Worm (Caenorhabditis elegans) whole organism, L1 larva: ENCODE data around the gene T26E4.7.
A peak's percentile ranks its signal among the peaks of the same experiment; 100 is the strongest.

Experiments used
- C16A3.4 ChIP-seq: fragments of 150-350 bp; optimal IDR thresholded peaks from 2 replicates; lab custom pipeline; 2014; ENCODE audit warnings: missing biosample characterization, missing genetic modification characterization
- Y116A8C.19 ChIP-seq: sonication (generic microtip); optimal IDR thresholded peaks from 2 replicates; lab custom pipeline; 2016; ENCODE audit warnings: missing compliant biosample characterization, missing genetic modification characterization, borderline replicate concordance
- aha-1 ChIP-seq: fragments of 150-350 bp; optimal IDR thresholded peaks from 2 replicates; lab custom pipeline; 2014; ENCODE audit warnings: missing biosample characterization, missing genetic modification characterization
- aly-2 ChIP-seq: fragments of 150-350 bp; optimal IDR thresholded peaks from 2 replicates; lab custom pipeline; 2014; ENCODE audit warnings: missing biosample characterization, missing genetic modification characterization
- blmp-1 ChIP-seq: fragments of 150-350 bp; optimal IDR thresholded peaks from 2 replicates; lab custom pipeline; 2014; ENCODE audit warnings: missing biosample characterization, missing genetic modification characterization
- ceh-63 ChIP-seq: fragments of 200-800 bp; sonication (Bioruptor generic); optimal IDR thresholded peaks from 2 replicates; lab custom pipeline; 2018; ENCODE audit warnings: mild to moderate bottlenecking, missing genetic modification characterization, missing compliant biosample characterization
- ceh-8 ChIP-seq: fragments of 200-800 bp; sonication (Bioruptor generic); optimal IDR thresholded peaks from 2 replicates; lab custom pipeline; 2018; ENCODE audit warnings: mild to moderate bottlenecking, missing genetic modification characterization, moderate library complexity, missing compliant biosample characterization
- ceh-82 ChIP-seq, 3 experiments: fragments of 150-350 bp in 1 of 3; sonication (generic microtip) in 2 of 3; optimal IDR thresholded peaks; 2 replicates each; lab custom pipeline; 2014 to 2017; ENCODE audit warnings: missing biosample characterization in 3 of 3, missing genetic modification characterization in 3 of 3
- ceh-90 ChIP-seq: sonication (generic microtip); optimal IDR thresholded peaks from 2 replicates; lab custom pipeline; 2016; ENCODE audit warnings: missing genetic modification characterization, missing compliant biosample characterization
- ces-1 ChIP-seq: fragments of 150-350 bp; optimal IDR thresholded peaks from 2 replicates; lab custom pipeline; 2014; ENCODE audit warnings: missing biosample characterization, missing genetic modification reagents, missing genetic modification characterization
- dsc-1 ChIP-seq: sonication (generic microtip); optimal IDR thresholded peaks from 2 replicates; lab custom pipeline; 2016; ENCODE audit warnings: mild to moderate bottlenecking, missing genetic modification characterization, missing compliant biosample characterization
- efl-1 ChIP-seq, 4 experiments: fragments of 150-350 bp; optimal IDR thresholded peaks in 3 of 4; peaks in 1 of 4; 1 replicate in 1 of 4; 2 replicates in 3 of 4; lab custom pipeline; 2014; ENCODE audit warnings: missing biosample characterization in 2 of 4, missing genetic modification characterization in 2 of 4, missing genetic modification reagents in 2 of 4
- egl-13 ChIP-seq: sonication (generic microtip); optimal IDR thresholded peaks from 2 replicates; lab custom pipeline; 2016; ENCODE audit warnings: missing genotype, missing genetic modification reagents, missing genetic modification characterization, missing compliant biosample characterization
- egl-27 ChIP-seq, 2 experiments: fragments of 150-350 bp in 1 of 2; sonication (generic microtip); optimal IDR thresholded peaks; 3 replicates each; lab custom pipeline; 2017 to 2018; ENCODE audit warnings: missing biosample characterization in 2 of 2, missing genetic modification characterization in 2 of 2, missing genetic modification reagents in 2 of 2
- elt-2 ChIP-seq: sonication (generic microtip); optimal IDR thresholded peaks from 2 replicates; lab custom pipeline; 2016; ENCODE audit warnings: missing genetic modification characterization, mild to moderate bottlenecking, inconsistent platforms, missing compliant biosample characterization, missing genetic modification reagents
- elt-3 ChIP-seq, 6 experiments: fragments of 150-350 bp in 1 of 6; sonication (generic microtip); optimal IDR thresholded peaks; 2 replicates each; lab custom pipeline; 2017 to 2018; ENCODE audit warnings: missing biosample characterization in 6 of 6, missing genetic modification characterization in 6 of 6, inconsistent platforms in 1 of 6
- fkh-4 ChIP-seq: sonication (generic microtip); optimal IDR thresholded peaks from 2 replicates; lab custom pipeline; 2016; ENCODE audit warnings: missing compliant biosample characterization, missing genetic modification characterization, borderline replicate concordance
- fkh-8 ChIP-seq: sonication (generic microtip); optimal IDR thresholded peaks from 2 replicates; lab custom pipeline; 2016; ENCODE audit warnings: mild to moderate bottlenecking, missing genetic modification characterization, missing compliant biosample characterization
- grh-1 ChIP-seq: fragments of 200-800 bp; sonication (Bioruptor generic); IDR thresholded peaks from 2 replicates; pipeline ENCODE4 v1.3.6; 2022; ENCODE audit warnings: missing genetic modification reagents, missing genetic modification characterization, missing compliant biosample characterization
- isw-1 ChIP-seq: fragments of 200-800 bp; sonication (Bioruptor generic); IDR thresholded peaks from 2 replicates; pipeline ENCODE4 v1.3.6; 2022; ENCODE audit warnings: missing genetic modification characterization, missing compliant biosample characterization
- jun-1 ChIP-seq: fragments of 150-350 bp; optimal IDR thresholded peaks from 2 replicates; lab custom pipeline; 2014; ENCODE audit warnings: missing biosample characterization, missing genetic modification reagents, missing genetic modification characterization
- lin-14 ChIP-seq: fragments of 200-800 bp; sonication (Bioruptor generic); optimal IDR thresholded peaks from 2 replicates; lab custom pipeline; 2018; ENCODE audit warnings: mild to moderate bottlenecking, missing genetic modification characterization, moderate library complexity, missing compliant biosample characterization
- lin-35 ChIP-seq, 2 experiments: fragments of 150-350 bp; optimal IDR thresholded peaks; 2 replicates each; lab custom pipeline; 2014; ENCODE audit warnings: missing biosample characterization in 2 of 2, missing genetic modification characterization in 2 of 2, missing genetic modification reagents in 2 of 2
- mab-9 ChIP-seq: fragments of 200-800 bp; sonication (Bioruptor generic); IDR thresholded peaks from 2 replicates; pipeline ENCODE4 v1.3.6; 2022; ENCODE audit warnings: missing genetic modification reagents, missing genetic modification characterization, missing compliant biosample characterization
- mdl-1 ChIP-seq, 2 experiments: fragments of 150-350 bp; optimal IDR thresholded peaks; 2 replicates each; lab custom pipeline; 2014 to 2017; ENCODE audit warnings: missing biosample characterization in 2 of 2, missing genetic modification characterization in 2 of 2, inconsistent platforms in 1 of 2
- mef-2 ChIP-seq: fragments of 150-350 bp; optimal IDR thresholded peaks from 2 replicates; lab custom pipeline; 2014; ENCODE audit warnings: missing biosample characterization, missing genetic modification characterization
- nhr-19 ChIP-seq: fragments of 200-800 bp; sonication (Bioruptor generic); conservative IDR thresholded peaks from 2 replicates; pipeline ENCODE4 v1.3.6; 2022; ENCODE audit warnings: missing genetic modification characterization, missing compliant biosample characterization
- nhr-28 ChIP-seq: fragments of 150-350 bp; optimal IDR thresholded peaks from 2 replicates; lab custom pipeline; 2014; ENCODE audit warnings: missing biosample characterization, missing genetic modification characterization
- nhr-71 ChIP-seq: sonication (generic microtip); optimal IDR thresholded peaks from 2 replicates; lab custom pipeline; 2016; ENCODE audit warnings: mild to moderate bottlenecking, missing genetic modification characterization, moderate library complexity, missing compliant biosample characterization
- nhr-76 ChIP-seq: sonication (generic microtip); optimal IDR thresholded peaks from 2 replicates; lab custom pipeline; 2017; ENCODE audit warnings: missing biosample characterization, missing genetic modification characterization
- nhr-77 ChIP-seq: fragments of 150-350 bp; optimal IDR thresholded peaks from 2 replicates; lab custom pipeline; 2014; ENCODE audit warnings: missing biosample characterization, missing genetic modification characterization
- pag-3 ChIP-seq: sonication (generic microtip); optimal IDR thresholded peaks from 2 replicates; lab custom pipeline; 2017; ENCODE audit warnings: missing genetic modification characterization, mild to moderate bottlenecking, missing compliant biosample characterization, antibody characterized with exemption, borderline replicate concordance; ENCODE audit not compliant: insufficient read depth
- skn-1 ChIP-seq: fragments of 150-350 bp; optimal IDR thresholded peaks from 2 replicates; lab custom pipeline; 2014; ENCODE audit warnings: missing biosample characterization, missing genetic modification characterization
- snpc-4 ChIP-seq: fragments of 150-350 bp; optimal IDR thresholded peaks from 2 replicates; lab custom pipeline; 2014; ENCODE audit warnings: missing biosample characterization, missing genetic modification characterization
- snu-23 ChIP-seq: sonication (generic microtip); optimal IDR thresholded peaks from 2 replicates; lab custom pipeline; 2016; ENCODE audit warnings: missing genetic modification characterization, missing compliant biosample characterization
- sox-4 ChIP-seq: sonication (generic microtip); optimal IDR thresholded peaks from 2 replicates; lab custom pipeline; 2016; ENCODE audit warnings: missing genetic modification characterization, missing compliant biosample characterization
- swsn-7 ChIP-seq: sonication (generic microtip); optimal IDR thresholded peaks from 2 replicates; lab custom pipeline; 2016; ENCODE audit warnings: missing genetic modification characterization, missing compliant biosample characterization
- tbx-2 ChIP-seq: sonication (generic microtip); optimal IDR thresholded peaks from 2 replicates; lab custom pipeline; 2016; ENCODE audit warnings: missing genetic modification characterization, missing compliant biosample characterization
- tlp-1 ChIP-seq: fragments of 150-350 bp; optimal IDR thresholded peaks from 2 replicates; lab custom pipeline; 2014; ENCODE audit warnings: missing biosample characterization, missing genetic modification characterization
- xbp-1 ChIP-seq: sonication (generic microtip); optimal IDR thresholded peaks from 2 replicates; lab custom pipeline; 2016; ENCODE audit warnings: missing genetic modification characterization, missing compliant biosample characterization
- zip-4 ChIP-seq: fragments of 200-800 bp; sonication (Bioruptor generic); optimal IDR thresholded peaks from 2 replicates; lab custom pipeline; 2018; ENCODE audit warnings: mild to moderate bottlenecking, missing genetic modification characterization, moderate library complexity, missing compliant biosample characterization
- ztf-4 ChIP-seq: fragments of 150-350 bp; optimal IDR thresholded peaks from 2 replicates; lab custom pipeline; 2014; ENCODE audit warnings: missing biosample characterization, missing genetic modification characterization

Gene T26E4.7

ce11 chrV:15817746-15818145 lies 24.4 kb downstream of the T26E4.7 start, which contains the start of gene abf-3:
abf-3 (minus strand) TSS chrV:15817846.
- TF ChIP-seq swsn-7 (tag; lab: Kevin White, UChicago) (no peak), ceh-8 (GFP tag; lab: Kevin White, UChicago) (no peak), aha-1 (no peak), nhr-28 (tag; lab: Kevin White, UChicago) (no peak), aly-2 (tag; lab: Kevin White, UChicago) (no peak), nhr-76 (tag; lab: Kevin White, UChicago) (no peak), egl-13 (no peak), nhr-71 (tag; lab: Kevin White, UChicago) (no peak), jun-1 (tag; lab: Kevin White, UChicago) (no peak), snu-23 (no peak), pag-3 (tag; lab: Kevin White, UChicago) (no peak), nhr-77 (tag; lab: Kevin White, UChicago) (no peak), ces-1 (GFP tag; lab: Kevin White, UChicago) (no peak), mab-9 (GFP tag; lab: Robert Waterston, UW) (no peak), ceh-63 (GFP tag; lab: Kevin White, UChicago) (no peak), fkh-4 (no peak), isw-1 (GFP tag; lab: Robert Waterston, UW) (no peak), nhr-19 (GFP tag; lab: Robert Waterston, UW) (no peak)

ce11 chrV:15819983-15820382 lies 26.6 kb downstream of the T26E4.7 start, which contains the start of gene srbc-48:
srbc-48 (plus strand) TSS chrV:15820283.
- no peak for TF ChIP-seq snpc-4 (tag; lab: Kevin White, UChicago)
- TF ChIP-seq grh-1 (GFP tag; lab: Robert Waterston, UW) = no peak
- TF ChIP-seq ztf-4 = no peak
- TF ChIP-seq elt-3 (tag; optimal IDR thresholded peaks at IDR 0.05; lab: Kevin White, UChicago) = no peak
- TF ChIP-seq fkh-8 (tag; lab: Kevin White, UChicago) = no peak
- no peak for TF ChIP-seq mdl-1 (tag; optimal IDR thresholded peaks at IDR 0.05; lab: Kevin White, UChicago)
- TF ChIP-seq egl-27 (tag; optimal IDR thresholded peaks at IDR 0.05; lab: Kevin White, UChicago) = no peak
- no peak for TF ChIP-seq isw-1 (GFP tag; lab: Robert Waterston, UW)
- TF ChIP-seq tbx-2 = no peak
- no peak for TF ChIP-seq mef-2 (tag; lab: Kevin White, UChicago)
- TF ChIP-seq ceh-82 (tag; optimal IDR thresholded peaks at IDR 0.05; lab: Kevin White, UChicago) = no peak
- TF ChIP-seq tlp-1 (tag; lab: Kevin White, UChicago) = no peak
- TF ChIP-seq Y116A8C.19 (tag; lab: Kevin White, UChicago) = no peak
- TF ChIP-seq ceh-90 (tag; lab: Kevin White, UChicago) = no peak
- TF ChIP-seq dsc-1 = no peak
- TF ChIP-seq elt-2 = no peak
- TF ChIP-seq xbp-1 (tag; lab: Kevin White, UChicago) = no peak
- no peak for TF ChIP-seq C16A3.4 (tag; lab: Kevin White, UChicago)

- no peak for TF ChIP-seq pag-3 (tag; lab: Kevin White, UChicago)
- no peak for TF ChIP-seq efl-1 (optimal IDR thresholded peaks at IDR 0.05; lab: Kevin White, UChicago)
- peak in 1 of 2 experiments; percentile 42 for TF ChIP-seq efl-1 (GFP tag; optimal IDR thresholded peaks at IDR 0.05 in 1 of 2; lab: Kevin White, UChicago)
- TF ChIP-seq, all 84 proteins: peak for 1
Observed at ce11 chrV:15821398-15821797, 28.0 kb downstream of the T26E4.7 start, which contains the start of gene srbc-49. srbc-49 (plus strand) TSS chrV:15821698.

- TF ChIP-seq skn-1 (tag; lab: Kevin White, UChicago) (no peak), nhr-71 (tag; lab: Kevin White, UChicago) (no peak), aha-1 (no peak), grh-1 (GFP tag; lab: Robert Waterston, UW) (no peak), lin-14 (no peak), tbx-2 (no peak), blmp-1 (no peak), lin-35 (GFP tag; optimal IDR thresholded peaks at IDR 0.05; lab: Kevin White, UChicago) (no peak), sox-4 (tag; lab: Kevin White, UChicago) (no peak), zip-4 (no peak)
Observed at ce11 chrV:15824866-15825265, 31.5 kb downstream of the T26E4.7 start, which contains the start of gene srbc-50. srbc-50 (minus strand) TSS chrV:15824966.
